Worm (Caenorhabditis elegans) whole organism, midembryonic: Measurements from ENCODE around the gene spp-11.

Experiments used
- cog-1 ChIP-seq: sonication (generic microtip); optimal IDR thresholded peaks from 2 replicates; lab custom pipeline; 2016; ENCODE audit warnings: missing genetic modification characterization, missing compliant biosample characterization
- flt-1 ChIP-seq: fragments of 200-800 bp; sonication (Bioruptor generic); IDR thresholded peaks from 2 replicates; pipeline ENCODE4 v1.3.6; 2022; ENCODE audit warnings: missing genetic modification characterization, missing compliant biosample characterization
- klf-2 ChIP-seq: fragments of 200-800 bp; sonication (Bioruptor generic); conservative IDR thresholded peaks from 2 replicates; pipeline ENCODE4 v1.3.6; 2022; ENCODE audit warnings: missing genetic modification reagents, missing genetic modification characterization, missing compliant biosample characterization
- med-1 ChIP-seq: sonication (generic microtip); optimal IDR thresholded peaks from 2 replicates; lab custom pipeline; 2017; ENCODE audit warnings: missing genetic modification characterization, mild to moderate bottlenecking, missing compliant biosample characterization, antibody characterized with exemption, missing genetic modification reagents; ENCODE audit not compliant: insufficient read depth
- ref-1 ChIP-seq: fragments of 200-800 bp; sonication (Bioruptor generic); conservative IDR thresholded peaks from 2 replicates; pipeline ENCODE4 v1.3.6; 2022; ENCODE audit warnings: missing genetic modification reagents, missing genetic modification characterization, missing compliant biosample characterization
- tab-1 ChIP-seq: fragments of 200-800 bp; sonication (Bioruptor generic); IDR thresholded peaks from 2 replicates; pipeline ENCODE4 v1.3.6; 2022; ENCODE audit warnings: missing genetic modification characterization, missing compliant biosample characterization
- ztf-29 ChIP-seq: fragments of 200-800 bp; sonication (Bioruptor generic); IDR thresholded peaks from 2 replicates; pipeline ENCODE4 v1.3.6; 2022; ENCODE audit warnings: missing genetic modification reagents, missing genetic modification characterization, missing compliant biosample characterization

ce11 chrII:6441128-6441527 is 33.9 kb upstream of the spp-11 start, which contains the start of gene cutl-16:
- TF ChIP-seq tab-1 (GFP tag; lab: Robert Waterston, UW) (no peak), ref-1 (no peak), flt-1 (GFP tag; lab: Robert Waterston, UW) (no peak), ztf-29 (no peak), med-1 (no peak), cog-1 (no peak), klf-2 (GFP tag; lab: Robert Waterston, UW) (no peak)
